Fruit fly (Drosophila melanogaster) whole organism, adult: Measurements from ENCODE around the gene CG15412.

Experiments used
- CG33017 ChIP-seq: fragments of 200-800 bp; sonication (Bioruptor generic); optimal IDR thresholded peaks from 2 replicates; lab custom pipeline; 2018; ENCODE audit warnings: missing biosample characterization, mild to moderate bottlenecking, missing genetic modification characterization, moderate library complexity
- CG7101 ChIP-seq: fragments of 200-800 bp; sonication (Bioruptor generic); optimal IDR thresholded peaks from 2 replicates; lab custom pipeline; 2018; ENCODE audit warnings: missing biosample characterization, mild to moderate bottlenecking, missing genetic modification characterization, moderate library complexity
- Clk ChIP-seq: fragments of 200-800 bp; sonication (Bioruptor generic); optimal IDR thresholded peaks from 2 replicates; lab custom pipeline; 2017; ENCODE audit warnings: missing biosample characterization, missing genetic modification characterization
- Crg-1 ChIP-seq: fragments of 200-800 bp; sonication (Bioruptor generic); optimal IDR thresholded peaks from 2 replicates; lab custom pipeline; 2016; ENCODE audit warnings: missing biosample characterization, missing genetic modification characterization
- Hr96 ChIP-seq: fragments of 200-800 bp; sonication (Bioruptor generic); optimal IDR thresholded peaks from 2 replicates; lab custom pipeline; 2016; ENCODE audit warnings: missing biosample characterization, missing genetic modification characterization
- Mnt ChIP-seq: fragments of 200-800 bp; sonication (Bioruptor generic); optimal IDR thresholded peaks from 2 replicates; lab custom pipeline; 2016; ENCODE audit warnings: missing biosample characterization, mild to moderate bottlenecking, missing genetic modification characterization
- bab1 ChIP-seq: fragments of 200-800 bp; sonication (Bioruptor generic); optimal IDR thresholded peaks from 3 replicates; lab custom pipeline; 2019; ENCODE audit warnings: missing biosample characterization, mild to moderate bottlenecking, missing genetic modification characterization, moderate library complexity
- cnc ChIP-seq, 2 experiments: fragments of >200 bp; optimal IDR thresholded peaks; 2 replicates each; lab custom pipeline; 2017
- kay ChIP-seq: fragments of 200-800 bp; sonication (Bioruptor generic); peaks from one replicate; lab custom pipeline; 2016; ENCODE audit warnings: missing biosample characterization, missing genetic modification characterization, borderline replicate concordance

- TF ChIP-seq Mnt (GFP tag; lab: Kevin White, UChicago) = no peak
- no peak for TF ChIP-seq CG7101 (tag; lab: Kevin White, UChicago)
- no peak for TF ChIP-seq Crg-1 (GFP tag; lab: Kevin White, UChicago)
- no peak for TF ChIP-seq Clk (GFP tag; lab: Kevin White, UChicago)
- TF ChIP-seq Hr96 (GFP tag; lab: Kevin White, UChicago) = no peak
- no peak for TF ChIP-seq bab1 (GFP tag; lab: Kevin White, UChicago)
- no peak for TF ChIP-seq CG33017 (tag; lab: Kevin White, UChicago)
- no peak for TF ChIP-seq kay
- TF ChIP-seq cnc (optimal IDR thresholded peaks at IDR 0.05; lab: Kevin White, UChicago) = no peak
Measured at dm6 chr2L:3407722-3408121, 32.2 kb upstream of the CG15412 start.
